Worm (Caenorhabditis elegans) whole organism, mixed stage, embryonic: Measurements from ENCODE around the gene osm-10.

ENCODE experiments used
- ces-1 ChIP-seq: fragments of 150-350 bp; optimal IDR thresholded peaks from 2 replicates; lab custom pipeline; 2014; ENCODE audit warnings: missing biosample characterization, missing genetic modification reagents, missing genetic modification characterization
- drap-1 ChIP-seq: fragments of 200-800 bp; sonication (Bioruptor generic); optimal IDR thresholded peaks from 3 replicates; lab custom pipeline; 2018; ENCODE audit warnings: mild to moderate bottlenecking, missing genetic modification characterization, missing compliant biosample characterization
- ham-2 ChIP-seq: fragments of 200-800 bp; sonication (Bioruptor generic); optimal IDR thresholded peaks from 2 replicates; lab custom pipeline; 2018; ENCODE audit warnings: mild to moderate bottlenecking, missing genetic modification characterization, missing compliant biosample characterization
- lsy-2 ChIP-seq: fragments of 150-350 bp; optimal IDR thresholded peaks from 2 replicates; lab custom pipeline; 2014; ENCODE audit warnings: missing biosample characterization, missing genetic modification characterization
- mls-2 ChIP-seq: sonication (generic microtip); optimal IDR thresholded peaks from 2 replicates; lab custom pipeline; 2016; ENCODE audit warnings: mild to moderate bottlenecking, missing genetic modification characterization, moderate library complexity, missing compliant biosample characterization
- snpc-4 ChIP-seq: fragments of 150-350 bp; optimal IDR thresholded peaks from 2 replicates; lab custom pipeline; 2014; ENCODE audit warnings: missing biosample characterization, missing genetic modification characterization
- unc-62 ChIP-seq: fragments of 150-350 bp; optimal IDR thresholded peaks from 2 replicates; lab custom pipeline; 2014; ENCODE audit warnings: missing biosample characterization, missing genetic modification reagents, missing genetic modification characterization

- TF ChIP-seq lsy-2 (tag; lab: Kevin White, UChicago) (no peak), unc-62 (GFP tag; lab: Kevin White, UChicago) (no peak), mls-2 (tag; lab: Kevin White, UChicago) (no peak), drap-1 (GFP tag; lab: Kevin White, UChicago) (no peak), ham-2 (GFP tag; lab: Kevin White, UChicago) (no peak), snpc-4 (no peak), ces-1 (no peak)
These were observed 4.4 kb upstream of the osm-10 start, which contains the start of gene pars-1 for ce11 chrIII:7238727-7239126.
